Worm (Caenorhabditis elegans) whole organism, L1 larva: ENCODE data around the gene C34D10.1.
A peak's percentile ranks its signal among the peaks of the same experiment; 100 is the strongest.

Source experiments
- aha-1 ChIP-seq: fragments of 150-350 bp; optimal IDR thresholded peaks from 2 replicates; lab custom pipeline; 2014; ENCODE audit warnings: missing biosample characterization, missing genetic modification characterization
- blmp-1 ChIP-seq: fragments of 150-350 bp; optimal IDR thresholded peaks from 2 replicates; lab custom pipeline; 2014; ENCODE audit warnings: missing biosample characterization, missing genetic modification characterization
- ceh-63 ChIP-seq: fragments of 200-800 bp; sonication (Bioruptor generic); optimal IDR thresholded peaks from 2 replicates; lab custom pipeline; 2018; ENCODE audit warnings: mild to moderate bottlenecking, missing genetic modification characterization, missing compliant biosample characterization
- ceh-8 ChIP-seq: fragments of 200-800 bp; sonication (Bioruptor generic); optimal IDR thresholded peaks from 2 replicates; lab custom pipeline; 2018; ENCODE audit warnings: mild to moderate bottlenecking, missing genetic modification characterization, moderate library complexity, missing compliant biosample characterization
- ces-1 ChIP-seq: fragments of 150-350 bp; optimal IDR thresholded peaks from 2 replicates; lab custom pipeline; 2014; ENCODE audit warnings: missing biosample characterization, missing genetic modification reagents, missing genetic modification characterization
- dsc-1 ChIP-seq: sonication (generic microtip); optimal IDR thresholded peaks from 2 replicates; lab custom pipeline; 2016; ENCODE audit warnings: mild to moderate bottlenecking, missing genetic modification characterization, missing compliant biosample characterization
- egl-13 ChIP-seq: sonication (generic microtip); optimal IDR thresholded peaks from 2 replicates; lab custom pipeline; 2016; ENCODE audit warnings: missing genotype, missing genetic modification reagents, missing genetic modification characterization, missing compliant biosample characterization
- elt-2 ChIP-seq: sonication (generic microtip); optimal IDR thresholded peaks from 2 replicates; lab custom pipeline; 2016; ENCODE audit warnings: missing genetic modification characterization, mild to moderate bottlenecking, inconsistent platforms, missing compliant biosample characterization, missing genetic modification reagents
- fkh-10 ChIP-seq: sonication (generic microtip); optimal IDR thresholded peaks from 2 replicates; lab custom pipeline; 2017; ENCODE audit warnings: missing biosample characterization, missing genetic modification reagents, missing genetic modification characterization
- fos-1 ChIP-seq: fragments of 150-350 bp; optimal IDR thresholded peaks from 2 replicates; lab custom pipeline; 2014; ENCODE audit warnings: missing biosample characterization, missing genetic modification characterization
- grh-1 ChIP-seq: fragments of 200-800 bp; sonication (Bioruptor generic); IDR thresholded peaks from 2 replicates; pipeline ENCODE4 v1.3.6; 2022; ENCODE audit warnings: missing genetic modification reagents, missing genetic modification characterization, missing compliant biosample characterization
- hlh-4 ChIP-seq: sonication (generic microtip); optimal IDR thresholded peaks from 2 replicates; lab custom pipeline; 2016; ENCODE audit warnings: mild to moderate bottlenecking, missing genetic modification characterization, missing compliant biosample characterization
- hpl-2 ChIP-seq: fragments of 150-350 bp; optimal IDR thresholded peaks from 2 replicates; lab custom pipeline; 2014; ENCODE audit warnings: missing biosample characterization, missing genetic modification reagents, missing genetic modification characterization
- isw-1 ChIP-seq: fragments of 200-800 bp; sonication (Bioruptor generic); IDR thresholded peaks from 2 replicates; pipeline ENCODE4 v1.3.6; 2022; ENCODE audit warnings: missing genetic modification characterization, missing compliant biosample characterization
- lin-13 ChIP-seq: fragments of 150-350 bp; optimal IDR thresholded peaks from 2 replicates; lab custom pipeline; 2014; ENCODE audit warnings: missing biosample characterization, missing genetic modification reagents, missing genetic modification characterization
- lin-14 ChIP-seq: fragments of 200-800 bp; sonication (Bioruptor generic); optimal IDR thresholded peaks from 2 replicates; lab custom pipeline; 2018; ENCODE audit warnings: mild to moderate bottlenecking, missing genetic modification characterization, moderate library complexity, missing compliant biosample characterization
- lin-15B ChIP-seq: fragments of 150-350 bp; sonication (generic microtip); optimal IDR thresholded peaks from 3 replicates; lab custom pipeline; 2014; ENCODE audit warnings: missing biosample characterization, missing genetic modification characterization
- lin-39 ChIP-seq: fragments of 150-350 bp; optimal IDR thresholded peaks from 2 replicates; lab custom pipeline; 2014; ENCODE audit warnings: missing biosample characterization, missing genetic modification reagents, missing genetic modification characterization
- lir-3 ChIP-seq: sonication (generic microtip); optimal IDR thresholded peaks from 2 replicates; lab custom pipeline; 2016; ENCODE audit warnings: mild to moderate bottlenecking, missing genetic modification characterization, moderate library complexity, missing compliant biosample characterization; ENCODE audit not compliant: poor library complexity
- mab-9 ChIP-seq: fragments of 200-800 bp; sonication (Bioruptor generic); IDR thresholded peaks from 2 replicates; pipeline ENCODE4 v1.3.6; 2022; ENCODE audit warnings: missing genetic modification reagents, missing genetic modification characterization, missing compliant biosample characterization
- nhr-11 ChIP-seq: fragments of 150-350 bp; optimal IDR thresholded peaks from 2 replicates; lab custom pipeline; 2014; ENCODE audit warnings: missing biosample characterization, missing genetic modification characterization
- nhr-19 ChIP-seq: fragments of 200-800 bp; sonication (Bioruptor generic); conservative IDR thresholded peaks from 2 replicates; pipeline ENCODE4 v1.3.6; 2022; ENCODE audit warnings: missing genetic modification characterization, missing compliant biosample characterization
- nhr-20 ChIP-seq: sonication (generic microtip); optimal IDR thresholded peaks from 2 replicates; lab custom pipeline; 2016; ENCODE audit warnings: mild to moderate bottlenecking, missing genetic modification characterization, missing compliant biosample characterization
- nhr-47 ChIP-seq: sonication (generic microtip); optimal IDR thresholded peaks from 2 replicates; lab custom pipeline; 2016; ENCODE audit warnings: mild to moderate bottlenecking, missing genetic modification characterization, moderate library complexity, missing compliant biosample characterization
- nhr-71 ChIP-seq: sonication (generic microtip); optimal IDR thresholded peaks from 2 replicates; lab custom pipeline; 2016; ENCODE audit warnings: mild to moderate bottlenecking, missing genetic modification characterization, moderate library complexity, missing compliant biosample characterization
- nhr-76 ChIP-seq: sonication (generic microtip); optimal IDR thresholded peaks from 2 replicates; lab custom pipeline; 2017; ENCODE audit warnings: missing biosample characterization, missing genetic modification characterization
- nhr-85 ChIP-seq: sonication (generic microtip); peaks from one replicate; lab custom pipeline; 2016; ENCODE audit warnings: missing genetic modification characterization, inconsistent platforms, missing compliant biosample characterization
- pag-3 ChIP-seq: sonication (generic microtip); optimal IDR thresholded peaks from 2 replicates; lab custom pipeline; 2017; ENCODE audit warnings: missing genetic modification characterization, mild to moderate bottlenecking, missing compliant biosample characterization, antibody characterized with exemption, borderline replicate concordance; ENCODE audit not compliant: insufficient read depth
- snu-23 ChIP-seq: sonication (generic microtip); optimal IDR thresholded peaks from 2 replicates; lab custom pipeline; 2016; ENCODE audit warnings: missing genetic modification characterization, missing compliant biosample characterization
- unc-130 ChIP-seq: fragments of 150-350 bp; optimal IDR thresholded peaks from 2 replicates; lab custom pipeline; 2017; ENCODE audit warnings: missing biosample characterization, missing genetic modification characterization, inconsistent platforms
- unc-62 ChIP-seq: fragments of 150-350 bp; optimal IDR thresholded peaks from 2 replicates; lab custom pipeline; 2014; ENCODE audit warnings: missing biosample characterization, missing genetic modification reagents, missing genetic modification characterization
- vab-15 ChIP-seq: sonication (generic microtip); optimal IDR thresholded peaks from 2 replicates; lab custom pipeline; 2017; ENCODE audit warnings: missing genotype, mild to moderate bottlenecking, missing genetic modification characterization, missing compliant biosample characterization
- xbp-1 ChIP-seq: sonication (generic microtip); optimal IDR thresholded peaks from 2 replicates; lab custom pipeline; 2016; ENCODE audit warnings: missing genetic modification characterization, missing compliant biosample characterization
- zag-1 ChIP-seq: fragments of 150-350 bp; optimal IDR thresholded peaks from 2 replicates; lab custom pipeline; 2014; ENCODE audit warnings: missing biosample characterization, missing genetic modification characterization
- zip-4 ChIP-seq: fragments of 200-800 bp; sonication (Bioruptor generic); optimal IDR thresholded peaks from 2 replicates; lab custom pipeline; 2018; ENCODE audit warnings: mild to moderate bottlenecking, missing genetic modification characterization, moderate library complexity, missing compliant biosample characterization
- ztf-4 ChIP-seq: fragments of 150-350 bp; optimal IDR thresholded peaks from 2 replicates; lab custom pipeline; 2014; ENCODE audit warnings: missing biosample characterization, missing genetic modification characterization

Gene C34D10.1

ce11 chrX:7997968-7998367, 31.3 kb upstream of the C34D10.1 start, which contains the start of gene sdpn-1:
Gene sdpn-1 (minus strand): TSS chrX:7998229.
- no peak for TF ChIP-seq fos-1 (tag; lab: Kevin White, UChicago)
- TF ChIP-seq lin-14 (GFP tag; lab: Kevin White, UChicago): no peak
- TF ChIP-seq fkh-10 (GFP tag; lab: Kevin White, UChicago): no peak
- TF ChIP-seq ceh-63 (GFP tag; lab: Kevin White, UChicago): no peak
- no peak for TF ChIP-seq isw-1 (GFP tag; lab: Robert Waterston, UW)
- no peak for TF ChIP-seq zip-4 (GFP tag; lab: Kevin White, UChicago)
- TF ChIP-seq ceh-8 (GFP tag; lab: Kevin White, UChicago): no peak
- TF ChIP-seq vab-15: no peak

- TF ChIP-seq hpl-2 (GFP tag; lab: Kevin White, UChicago) (no peak), nhr-19 (GFP tag; lab: Robert Waterston, UW) (no peak), egl-13 (tag; lab: Kevin White, UChicago) (no peak)
Observed at ce11 chrX:7998942-7999341, 30.3 kb upstream of the C34D10.1 start.

DNA sequence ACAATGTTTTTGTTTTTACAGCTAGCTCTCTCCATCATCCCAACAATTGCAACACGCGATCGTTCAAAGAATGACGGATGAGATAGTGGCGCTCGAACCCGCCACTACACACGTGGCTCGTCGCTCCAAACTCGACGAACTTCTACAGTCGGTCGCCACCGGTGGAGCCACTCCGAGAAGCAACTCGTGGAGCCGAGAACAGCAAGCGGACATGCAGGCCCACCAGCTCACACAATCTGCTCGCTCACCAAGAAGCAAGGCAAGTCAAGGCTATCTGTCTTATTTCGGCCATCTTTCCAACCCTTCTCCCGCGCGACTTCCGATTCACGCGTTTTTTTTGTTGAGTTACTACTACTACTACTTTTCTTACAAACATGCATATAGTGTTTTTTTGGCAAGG, 25.6 kb upstream of the C34D10.1 start, which contains the start of the genes F45E1.1 and F45E1.2:
Gene F45E1.1, plus strand, starts transcription at position 20 of the 400 bp plus-strand sequence.
Gene F45E1.2, plus strand, starts transcription at position 71 of the 400 bp plus-strand sequence.
- TF ChIP-seq ztf-4: no peak
- TF ChIP-seq zag-1 (tag; lab: Kevin White, UChicago): no peak
- no peak for TF ChIP-seq ces-1
- TF ChIP-seq unc-130 (tag; lab: Kevin White, UChicago): no peak
- no peak for TF ChIP-seq nhr-71
- no peak for TF ChIP-seq nhr-11 (tag; lab: Kevin White, UChicago)
- TF ChIP-seq nhr-19 (GFP tag; lab: Robert Waterston, UW): no peak
- TF ChIP-seq nhr-47 (tag; lab: Kevin White, UChicago): no peak
- TF ChIP-seq lin-15B (tag; lab: Kevin White, UChicago): no peak
- TF ChIP-seq grh-1 (GFP tag; lab: Robert Waterston, UW): no peak
- TF ChIP-seq nhr-76 (tag; lab: Kevin White, UChicago): no peak
- TF ChIP-seq hpl-2 (GFP tag; lab: Kevin White, UChicago): no peak

ce11 chrX:8004845-8005244, 24.4 kb upstream of the C34D10.1 start:
- TF ChIP-seq dsc-1 (tag; lab: Kevin White, UChicago) (no peak), blmp-1 (tag; lab: Kevin White, UChicago) (peak; percentile 6)

DNA sequence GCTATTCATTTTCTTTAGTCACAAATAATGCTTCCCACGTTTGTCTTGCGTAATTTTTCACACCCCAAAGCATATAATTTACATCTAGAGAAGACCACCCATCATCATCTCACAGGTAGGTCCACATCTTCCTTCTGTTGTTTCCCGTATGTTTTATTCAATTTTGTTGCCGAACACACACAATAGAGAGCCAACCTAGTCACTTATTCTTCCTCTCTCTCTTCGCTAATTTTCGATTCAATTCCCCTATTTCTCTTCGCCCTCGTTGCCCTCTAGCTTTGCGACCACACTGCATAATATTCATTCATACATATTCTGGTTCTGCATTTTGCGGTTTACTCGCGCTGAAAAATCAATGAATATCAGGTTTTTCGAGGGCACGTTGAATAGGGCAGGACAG, 23.3 kb upstream of the C34D10.1 start:
- TF ChIP-seq lin-39 (no peak), egl-13 (tag; lab: Kevin White, UChicago) (no peak), nhr-19 (GFP tag; lab: Robert Waterston, UW) (no peak), hlh-4 (tag; lab: Kevin White, UChicago) (no peak), xbp-1 (tag; lab: Kevin White, UChicago) (no peak), lin-13 (GFP tag; lab: Kevin White, UChicago) (no peak), mab-9 (GFP tag; lab: Robert Waterston, UW) (no peak), pag-3 (tag; lab: Kevin White, UChicago) (no peak), grh-1 (GFP tag; lab: Robert Waterston, UW) (no peak), lin-15B (tag; lab: Kevin White, UChicago) (no peak), fkh-10 (GFP tag; lab: Kevin White, UChicago) (no peak)

DNA sequence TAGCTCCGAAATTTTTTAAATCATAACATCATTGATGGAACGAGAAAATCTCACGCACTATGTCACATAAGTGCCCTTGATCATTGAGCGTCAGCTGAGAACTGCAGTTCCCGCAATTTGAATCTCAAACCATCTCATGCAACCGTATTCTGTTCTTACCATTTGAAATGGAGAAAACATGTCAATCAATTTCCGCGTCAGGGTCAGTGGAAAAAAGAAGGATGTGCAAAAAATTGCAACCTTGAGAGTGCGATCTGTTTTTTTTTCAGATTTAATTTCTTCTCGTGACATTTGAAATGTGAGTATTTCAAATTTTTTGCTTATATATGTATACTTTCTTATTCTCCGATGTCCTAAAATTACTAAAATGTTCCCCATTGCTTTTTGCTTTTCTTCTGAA, 18.6 kb upstream of the C34D10.1 start:
- TF ChIP-seq elt-2: no peak
- TF ChIP-seq nhr-71: peak; percentile 16
- peak; percentile 37 for TF ChIP-seq snu-23 (GFP tag; lab: Kevin White, UChicago)
- no peak for TF ChIP-seq unc-62 (GFP tag; lab: Kevin White, UChicago)
- TF ChIP-seq nhr-20 (tag; lab: Kevin White, UChicago): peak; percentile 22
- no peak for TF ChIP-seq lir-3 (tag; lab: Kevin White, UChicago)
- peak; percentile 66 for TF ChIP-seq lin-14 (GFP tag; lab: Kevin White, UChicago)
- peak; percentile 84 for TF ChIP-seq nhr-85 (tag; lab: Kevin White, UChicago)
- TF ChIP-seq aha-1 (tag; lab: Kevin White, UChicago): no peak
